Fruit fly (Drosophila melanogaster) whole organism, prepupa: Measurements from ENCODE around the gene Polr3G.

Source experiments
- Blimp-1 ChIP-seq: fragments of 200-800 bp; sonication (Bioruptor generic); optimal IDR thresholded peaks from 3 replicates; lab custom pipeline; 2017; ENCODE audit warnings: missing biosample characterization, missing genetic modification characterization, mild to moderate bottlenecking, moderate library complexity, missing genetic modification reagents
- CG10631 ChIP-seq: fragments of 200-800 bp; sonication (Bioruptor generic); optimal IDR thresholded peaks from 2 replicates; lab custom pipeline; 2016; ENCODE audit warnings: missing biosample characterization, missing genetic modification characterization
- CG11294 ChIP-seq: fragments of 200-800 bp; sonication (Bioruptor generic); IDR thresholded peaks from 2 replicates; pipeline ENCODE4 v1.3.6; 2022; ENCODE audit warnings: missing biosample characterization, missing genetic modification characterization
- CG11762 ChIP-seq: fragments of 200-800 bp; sonication (Bioruptor generic); optimal IDR thresholded peaks from 3 replicates; lab custom pipeline; 2016; ENCODE audit warnings: missing biosample characterization, missing genetic modification characterization; ENCODE audit not compliant: insufficient read depth
- CG11902 ChIP-seq: fragments of 200-800 bp; sonication (Bioruptor generic); optimal IDR thresholded peaks from 3 replicates; lab custom pipeline; 2016; ENCODE audit warnings: missing biosample characterization, missing genetic modification characterization
- CG1621 ChIP-seq: fragments of 200-800 bp; sonication (Bioruptor generic); optimal IDR thresholded peaks from 3 replicates; lab custom pipeline; 2018; ENCODE audit warnings: missing biosample characterization, mild to moderate bottlenecking, missing genetic modification characterization
- CG3032 ChIP-seq: fragments of 200-800 bp; optimal IDR thresholded peaks from 2 replicates; lab custom pipeline; 2019; ENCODE audit warnings: missing biosample characterization, mild to moderate bottlenecking, missing genetic modification characterization, moderate library complexity
- CG31627 ChIP-seq: fragments of 200-800 bp; sonication (Bioruptor generic); optimal IDR thresholded peaks from 3 replicates; lab custom pipeline; 2016; ENCODE audit warnings: missing biosample characterization, missing genetic modification characterization
- CG34406 ChIP-seq: fragments of 200-800 bp; sonication (Bioruptor generic); optimal IDR thresholded peaks from 3 replicates; lab custom pipeline; 2016; ENCODE audit warnings: missing biosample characterization, missing genetic modification characterization
- CG3919 ChIP-seq: fragments of 200-800 bp; sonication (Bioruptor generic); optimal IDR thresholded peaks from 3 replicates; lab custom pipeline; 2016; ENCODE audit warnings: missing biosample characterization, missing genetic modification characterization
- CG6163 ChIP-seq: fragments of 200-800 bp; sonication (Bioruptor generic); IDR thresholded peaks from 3 replicates; pipeline ENCODE4 v1.3.6; 2022; ENCODE audit warnings: missing biosample characterization, missing genetic modification characterization
- CG6792 ChIP-seq: fragments of 200-800 bp; sonication (Bioruptor generic); optimal IDR thresholded peaks from 3 replicates; lab custom pipeline; 2016; ENCODE audit warnings: missing biosample characterization, missing genetic modification characterization
- CG6854 ChIP-seq: fragments of 200-800 bp; sonication (Bioruptor generic); optimal IDR thresholded peaks from 2 replicates; lab custom pipeline; 2017; ENCODE audit warnings: missing biosample characterization, mild to moderate bottlenecking, missing genetic modification characterization
- CG8119 ChIP-seq: fragments of 200-800 bp; sonication (Bioruptor generic); IDR thresholded peaks from 3 replicates; pipeline ENCODE4 v1.3.6; 2022; ENCODE audit warnings: missing biosample characterization, missing genetic modification characterization
- CG8319 ChIP-seq: fragments of 200-800 bp; sonication (Bioruptor generic); optimal IDR thresholded peaks from 3 replicates; lab custom pipeline; 2016; ENCODE audit warnings: missing biosample characterization, missing genetic modification characterization
- Eip75B ChIP-seq: fragments of 200-800 bp; sonication (Bioruptor generic); optimal IDR thresholded peaks from 3 replicates; lab custom pipeline; 2016; ENCODE audit warnings: missing biosample characterization, missing genetic modification characterization
- Eip78C ChIP-seq: fragments of 200-800 bp; sonication (Bioruptor generic); peaks from one replicate; lab custom pipeline; 2016; ENCODE audit warnings: missing biosample characterization, missing genetic modification characterization
- Eip93F ChIP-seq: fragments of 200-800 bp; sonication (Bioruptor generic); optimal IDR thresholded peaks from 2 replicates; lab custom pipeline; 2016; ENCODE audit warnings: missing biosample characterization, mild to moderate bottlenecking, missing genetic modification characterization
- Ets21C ChIP-seq: fragments of 200-800 bp; sonication (Bioruptor generic); optimal IDR thresholded peaks from 3 replicates; lab custom pipeline; 2016; ENCODE audit warnings: missing biosample characterization, missing genetic modification characterization
- Ets96B ChIP-seq: fragments of 200-800 bp; optimal IDR thresholded peaks from 2 replicates; lab custom pipeline; 2019; ENCODE audit warnings: missing biosample characterization, mild to moderate bottlenecking, missing genetic modification characterization, moderate library complexity
- Hr38 ChIP-seq: sonication (Bioruptor generic); optimal IDR thresholded peaks from 2 replicates; lab custom pipeline; 2016; ENCODE audit warnings: missing biosample characterization, missing genetic modification characterization
- Hr39 ChIP-seq: fragments of 200-800 bp; sonication (Bioruptor generic); optimal IDR thresholded peaks from 2 replicates; lab custom pipeline; 2016; ENCODE audit warnings: missing biosample characterization, missing genetic modification characterization
- Lpt ChIP-seq: fragments of 200-800 bp; sonication (Bioruptor generic); optimal IDR thresholded peaks from 3 replicates; lab custom pipeline; 2016; ENCODE audit warnings: missing biosample characterization, missing genetic modification characterization
- Met ChIP-seq: fragments of 200-800 bp; sonication (Bioruptor generic); optimal IDR thresholded peaks from 3 replicates; lab custom pipeline; 2016; ENCODE audit warnings: missing biosample characterization, missing genetic modification characterization
- OdsH ChIP-seq: fragments of 200-800 bp; sonication (Bioruptor generic); optimal IDR thresholded peaks from 3 replicates; lab custom pipeline; 2016; ENCODE audit warnings: missing biosample characterization, missing genetic modification characterization
- Smox ChIP-seq: fragments of 200-800 bp; sonication (Bioruptor generic); optimal IDR thresholded peaks from 3 replicates; lab custom pipeline; 2016; ENCODE audit warnings: missing biosample characterization, missing genetic modification characterization
- Sox14 ChIP-seq: fragments of 200-800 bp; sonication (Bioruptor generic); optimal IDR thresholded peaks from 3 replicates; lab custom pipeline; 2016; ENCODE audit warnings: missing biosample characterization, missing genetic modification characterization
- Sox15 ChIP-seq: fragments of 200-800 bp; sonication (Bioruptor generic); optimal IDR thresholded peaks from 3 replicates; lab custom pipeline; 2016; ENCODE audit warnings: missing biosample characterization, missing genetic modification characterization
- achi ChIP-seq: fragments of 200-800 bp; sonication (Bioruptor generic); optimal IDR thresholded peaks from 3 replicates; lab custom pipeline; 2016; ENCODE audit warnings: missing biosample characterization, missing genetic modification characterization
- acj6 ChIP-seq: fragments of 200-800 bp; sonication (Bioruptor generic); optimal IDR thresholded peaks from 3 replicates; lab custom pipeline; 2016; ENCODE audit warnings: missing biosample characterization, missing genetic modification characterization
- cyc ChIP-seq: fragments of 200-800 bp; sonication (Bioruptor generic); optimal IDR thresholded peaks from 3 replicates; lab custom pipeline; 2016; ENCODE audit warnings: missing biosample characterization, missing genetic modification characterization
- dac ChIP-seq: fragments of 200-800 bp; sonication (Bioruptor generic); optimal IDR thresholded peaks from 2 replicates; lab custom pipeline; 2017; ENCODE audit warnings: missing biosample characterization, mild to moderate bottlenecking, missing genetic modification characterization
- dsx ChIP-seq: fragments of 200-800 bp; optimal IDR thresholded peaks from 3 replicates; lab custom pipeline; 2019; ENCODE audit warnings: missing biosample characterization, mild to moderate bottlenecking, missing genetic modification characterization, moderate library complexity; ENCODE audit not compliant: poor library complexity, severe bottlenecking
- fd59A ChIP-seq: fragments of 200-800 bp; sonication (Bioruptor generic); optimal IDR thresholded peaks from 2 replicates; lab custom pipeline; 2017; ENCODE audit warnings: missing biosample characterization, mild to moderate bottlenecking, missing genetic modification characterization, missing genetic modification reagents
- fd85E ChIP-seq: fragments of 200-800 bp; sonication (Bioruptor generic); optimal IDR thresholded peaks from 3 replicates; lab custom pipeline; 2016; ENCODE audit warnings: missing biosample characterization, missing genetic modification characterization
- fkh ChIP-seq: fragments of 200-800 bp; sonication (Bioruptor generic); optimal IDR thresholded peaks from 3 replicates; lab custom pipeline; 2017; ENCODE audit warnings: missing biosample characterization, mild to moderate bottlenecking, missing genetic modification characterization, moderate library complexity
- lz ChIP-seq: fragments of 200-800 bp; sonication (Bioruptor generic); optimal IDR thresholded peaks from 3 replicates; lab custom pipeline; 2016; ENCODE audit warnings: missing biosample characterization, missing genetic modification characterization
- pdm3 ChIP-seq: fragments of 200-800 bp; sonication (Bioruptor generic); optimal IDR thresholded peaks from 3 replicates; lab custom pipeline; 2016; ENCODE audit warnings: missing biosample characterization, missing genetic modification characterization
- salr ChIP-seq, 2 experiments: fragments of 200-800 bp; sonication (Bioruptor generic); optimal IDR thresholded peaks; 3 replicates each; lab custom pipeline; 2016 to 2018; ENCODE audit warnings: missing biosample characterization in 2 of 2, missing genetic modification characterization in 2 of 2, mild to moderate bottlenecking in 1 of 2
- spab ChIP-seq: fragments of 200-800 bp; sonication (Bioruptor generic); optimal IDR thresholded peaks from 2 replicates; lab custom pipeline; 2017; ENCODE audit warnings: missing biosample characterization, mild to moderate bottlenecking, missing genetic modification characterization, missing genetic modification reagents
- ss ChIP-seq, 2 experiments: fragments of 200-800 bp; sonication (Bioruptor generic); optimal IDR thresholded peaks; 2 replicates in 1 of 2; 3 replicates in 1 of 2; lab custom pipeline; 2017 to 2018; ENCODE audit warnings: mild to moderate bottlenecking in 2 of 2, missing biosample characterization in 2 of 2, missing genetic modification characterization in 2 of 2, moderate library complexity in 1 of 2
- svp ChIP-seq: fragments of 200-800 bp; sonication (Bioruptor generic); peaks from one replicate; lab custom pipeline; 2016; ENCODE audit warnings: missing biosample characterization, missing genetic modification characterization
- vri ChIP-seq: fragments of 200-800 bp; sonication (Bioruptor generic); optimal IDR thresholded peaks from 3 replicates; lab custom pipeline; 2016; ENCODE audit warnings: missing biosample characterization, mild to moderate bottlenecking, missing genetic modification characterization

Gene Polr3G

dm6 chr3L:17411273-17411672 is 15.7 kb downstream of the Polr3G start:
- TF ChIP-seq CG3919 (no peak), CG8319 (GFP tag; lab: Kevin White, UChicago) (no peak), OdsH (no peak), vri (GFP tag; lab: Kevin White, UChicago) (peak; percentile 44), pdm3 (GFP tag; lab: Kevin White, UChicago) (no peak), svp (peak; percentile 24)
- TF ChIP-seq, all 60 proteins: peak for 2

dm6 chr3L:17407480-17408093 is 19.3 kb downstream of the Polr3G start:
- TF ChIP-seq spab (GFP tag; lab: Kevin White, UChicago): no peak
- no peak for TF ChIP-seq fkh (GFP tag; lab: Kevin White, UChicago)
- TF ChIP-seq lz (GFP tag; lab: Kevin White, UChicago): no peak
- no peak for TF ChIP-seq CG11294
- TF ChIP-seq Smox (GFP tag; lab: Kevin White, UChicago): no peak
- TF ChIP-seq CG8319 (GFP tag; lab: Kevin White, UChicago): no peak
- TF ChIP-seq achi: no peak
- no peak for TF ChIP-seq Met (GFP tag; lab: Kevin White, UChicago)
- TF ChIP-seq ss (GFP tag; optimal IDR thresholded peaks at IDR 0.05; lab: Kevin White, UChicago): no peak
- TF ChIP-seq svp: no peak
- TF ChIP-seq CG3919: no peak
- TF ChIP-seq CG11762 (GFP tag; lab: Kevin White, UChicago): no peak
- TF ChIP-seq Eip78C (GFP tag; lab: Kevin White, UChicago): no peak
- TF ChIP-seq OdsH: no peak
- TF ChIP-seq salr (GFP tag; optimal IDR thresholded peaks at IDR 0.05; lab: Kevin White, UChicago): no peak
- TF ChIP-seq Hr39: no peak
- TF ChIP-seq CG6854 (GFP tag; lab: Kevin White, UChicago): no peak
- TF ChIP-seq CG6792 (GFP tag; lab: Kevin White, UChicago): no peak
- no peak for TF ChIP-seq Eip93F (GFP tag; lab: Kevin White, UChicago)
- no peak for TF ChIP-seq CG10631

dm6 chr3L:17407073-17407472 is 19.9 kb downstream of the Polr3G start:
- TF ChIP-seq Eip93F (GFP tag; lab: Kevin White, UChicago) (no peak), Sox15 (no peak), dsx (GFP tag; lab: Kevin White, UChicago) (no peak), CG6163 (GFP tag; lab: Robert Waterston, UW) (no peak), fkh (GFP tag; lab: Kevin White, UChicago) (no peak), CG6854 (GFP tag; lab: Kevin White, UChicago) (no peak), Blimp-1 (GFP tag; lab: Kevin White, UChicago) (no peak), CG10631 (no peak), CG11294 (no peak)

dm6 chr3L:17404646-17405045 is 22.3 kb downstream of the Polr3G start:
- TF ChIP-seq CG8119 (GFP tag; lab: Robert Waterston, UW) (no peak), CG11902 (GFP tag; lab: Kevin White, UChicago) (no peak), Smox (GFP tag; lab: Kevin White, UChicago) (no peak), acj6 (GFP tag; lab: Kevin White, UChicago) (no peak), dac (GFP tag; lab: Kevin White, UChicago) (peak; percentile 19), Met (GFP tag; lab: Kevin White, UChicago) (no peak), Ets96B (tag; lab: Kevin White, UChicago) (no peak), Hr39 (no peak), CG6163 (GFP tag; lab: Robert Waterston, UW) (peak; percentile 50; the same call in 1 of the 3 replicates), Eip75B (GFP tag; lab: Kevin White, UChicago) (no peak), fd59A (GFP tag; lab: Kevin White, UChicago) (no peak), CG3032 (tag; lab: Kevin White, UChicago) (no peak), CG6854 (GFP tag; lab: Kevin White, UChicago) (no peak), vri (GFP tag; lab: Kevin White, UChicago) (no peak), fd85E (no peak), cyc (GFP tag; lab: Kevin White, UChicago) (no peak), CG6792 (GFP tag; lab: Kevin White, UChicago) (peak; percentile 2), CG34406 (GFP tag; lab: Kevin White, UChicago) (no peak), Ets21C (no peak), dsx (GFP tag; lab: Kevin White, UChicago) (no peak), Blimp-1 (GFP tag; lab: Kevin White, UChicago) (no peak), Hr38 (no peak), CG31627 (GFP tag; lab: Kevin White, UChicago) (no peak), Lpt (GFP tag; lab: Kevin White, UChicago) (no peak), svp (peak; percentile 28), CG3919 (peak; percentile 20), Sox14 (peak; percentile 9), Eip78C (GFP tag; lab: Kevin White, UChicago) (peak; percentile 68), CG1621 (tag; lab: Kevin White, UChicago) (no peak), CG11762 (GFP tag; lab: Kevin White, UChicago) (no peak)
